Worm (Caenorhabditis elegans): Measurements from ENCODE around the gene tdc-1.

DNA sequence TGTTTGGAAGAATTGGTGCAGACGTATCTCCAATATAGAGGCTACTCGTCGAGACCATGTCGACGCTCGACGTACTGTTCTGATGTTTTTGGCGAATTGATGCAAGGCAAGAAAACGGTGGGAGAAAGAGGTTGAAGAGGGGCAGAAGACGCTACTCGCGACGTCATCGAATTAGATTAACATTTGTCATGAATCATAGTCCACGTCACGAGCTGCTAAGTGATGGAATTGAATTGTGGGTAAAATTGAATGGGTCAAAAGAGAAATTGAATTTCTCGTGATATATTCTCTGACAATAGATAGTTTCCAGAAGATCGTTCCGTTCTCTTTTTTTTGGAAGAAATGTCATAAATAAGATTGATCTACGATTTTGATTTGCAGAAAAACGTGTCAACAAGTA lies 10.7 kb upstream of the tdc-1 start:
- TF ChIP-seq unc-39 (tag; optimal IDR thresholded peaks at IDR 0.05) (no peak), mep-1 (tag; optimal IDR thresholded peaks at IDR 0.05) (no peak), mab-5 (tag; optimal IDR thresholded peaks at IDR 0.05) (no peak), sptf-1 (tag; optimal IDR thresholded peaks at IDR 0.05) (no peak), snpc-4 (tag; optimal IDR thresholded peaks at IDR 0.05) (no peak), lsy-2 (tag; optimal IDR thresholded peaks at IDR 0.05) (no peak)

All from whole organism, mixed stage, embryonic.